Worm (Caenorhabditis elegans): ENCODE data around the gene Y69A2AR.31.
A peak's percentile ranks its signal among the peaks of the same experiment; 100 is the strongest.

The Y69A2AR.31 gene

DNA sequence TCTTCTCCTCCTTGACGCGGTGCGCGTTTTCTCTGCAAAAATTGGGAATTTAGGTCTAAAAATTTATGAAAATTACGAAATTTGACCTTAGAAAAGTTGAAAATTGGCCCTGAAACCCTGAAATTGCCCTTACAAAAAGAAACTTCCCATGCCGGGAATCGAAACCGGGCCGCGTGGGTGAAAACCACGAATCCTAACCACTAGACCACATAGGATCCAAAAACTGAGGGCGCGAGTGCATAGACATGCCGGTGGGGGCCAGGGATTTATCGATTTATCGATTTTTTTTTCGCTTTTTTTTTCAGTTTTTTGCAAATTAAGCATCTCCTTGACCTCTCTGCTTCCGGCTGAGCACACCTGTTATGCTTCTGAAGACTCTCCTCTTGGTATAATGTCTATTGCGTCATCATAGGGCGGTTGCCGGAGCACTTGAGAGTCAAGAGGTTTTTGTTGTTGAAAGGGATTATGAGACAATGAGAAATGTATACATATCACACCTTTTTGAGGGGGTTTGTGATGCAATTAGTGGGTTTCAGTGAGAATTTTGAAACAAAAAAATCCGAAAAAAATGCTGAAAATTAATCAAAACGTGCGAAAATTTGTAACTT, 24.0 kb downstream of the Y69A2AR.31 start (continued):
- no peak for TF ChIP-seq nhr-11 (tag; optimal IDR thresholded peaks at IDR 0.05)
- peak; percentile 59 for TF ChIP-seq Y22D7AL.16 (tag; optimal IDR thresholded peaks at IDR 0.05)
- no peak for TF ChIP-seq mec-3 (tag; optimal IDR thresholded peaks at IDR 0.05; ENCODE audit: borderline replicate concordance)
- no peak for TF ChIP-seq elt-4 (tag; optimal IDR thresholded peaks at IDR 0.05)
- no peak for TF ChIP-seq ceh-30 (tag; optimal IDR thresholded peaks at IDR 0.05)
- no peak for TF ChIP-seq unc-55 (GFP tag; optimal IDR thresholded peaks at IDR 0.05)
- TF ChIP-seq ets-4 (tag; optimal IDR thresholded peaks at IDR 0.05) = no peak
- TF ChIP-seq fkh-10 (GFP tag; optimal IDR thresholded peaks at IDR 0.05) = no peak
- peak; percentile 92 for TF ChIP-seq ceh-48 (tag; optimal IDR thresholded peaks at IDR 0.05)
- 0 out of 2 replicates have a peak, but pooled peaks have one; percentile 43 for TF ChIP-seq ceh-45 (GFP tag; IDR thresholded peaks at IDR 0.05)
- TF ChIP-seq elt-2 (tag; optimal IDR thresholded peaks at IDR 0.05) = peak; percentile 40
- peak; percentile 14 for TF ChIP-seq ceh-34 (tag; optimal IDR thresholded peaks at IDR 0.05)
- no peak for TF ChIP-seq ceh-2 (tag; optimal IDR thresholded peaks at IDR 0.05)
- TF ChIP-seq rnt-1 (tag; optimal IDR thresholded peaks at IDR 0.05) = peak; percentile 11
- no peak for TF ChIP-seq pax-1 (tag; optimal IDR thresholded peaks at IDR 0.05)
- no peak for TF ChIP-seq hlh-6 (tag; optimal IDR thresholded peaks at IDR 0.05)
- TF ChIP-seq ceh-18 (tag; optimal IDR thresholded peaks at IDR 0.05) = no peak
- peak; percentile 50 for TF ChIP-seq T23F11.4 (GFP tag; optimal IDR thresholded peaks at IDR 0.05)
- peak; percentile 10 for TF ChIP-seq ref-2 (tag; optimal IDR thresholded peaks at IDR 0.05)
- TF ChIP-seq odd-2 (tag; optimal IDR thresholded peaks at IDR 0.05) = no peak
- peak; percentile 56 for TF ChIP-seq hlh-13 (GFP tag; optimal IDR thresholded peaks at IDR 0.05)
- TF ChIP-seq pag-3 (tag; optimal IDR thresholded peaks at IDR 0.05; ENCODE audit: borderline replicate concordance) = no peak
- peak; percentile 61 for TF ChIP-seq che-1 (tag; optimal IDR thresholded peaks at IDR 0.05)
- peak; percentile 36 for TF ChIP-seq C08G9.2 (tag; optimal IDR thresholded peaks at IDR 0.05)
- TF ChIP-seq ttx-3 (tag; optimal IDR thresholded peaks at IDR 0.05) = peak; percentile 56
- TF ChIP-seq syd-9 (tag; optimal IDR thresholded peaks at IDR 0.05) = no peak
- peak; percentile 16 for TF ChIP-seq nhr-232 (tag; optimal IDR thresholded peaks at IDR 0.05)
- peak; percentile 44 for TF ChIP-seq C38D4.7 (GFP tag; optimal IDR thresholded peaks at IDR 0.05)
- no peak for TF ChIP-seq dmd-4 (tag; optimal IDR thresholded peaks at IDR 0.05; ENCODE audit: borderline replicate concordance)
- no peak for TF ChIP-seq F13H6.1 (tag; optimal IDR thresholded peaks at IDR 0.05)
- TF ChIP-seq fkh-6 (tag; optimal IDR thresholded peaks at IDR 0.05) = no peak
- no peak for TF ChIP-seq unc-42 (tag; optimal IDR thresholded peaks at IDR 0.05)
- TF ChIP-seq lin-11 (tag; optimal IDR thresholded peaks at IDR 0.05) = peak; percentile 54
- TF ChIP-seq hlh-15 (tag; optimal IDR thresholded peaks at IDR 0.05) = no peak
- TF ChIP-seq K02D7.2 (tag; optimal IDR thresholded peaks at IDR 0.05) = peak; percentile 63
- peak; percentile 42 for TF ChIP-seq tbx-2 (tag; optimal IDR thresholded peaks at IDR 0.05)
- TF ChIP-seq pros-1 (tag; optimal IDR thresholded peaks at IDR 0.05) = no peak

DNA sequence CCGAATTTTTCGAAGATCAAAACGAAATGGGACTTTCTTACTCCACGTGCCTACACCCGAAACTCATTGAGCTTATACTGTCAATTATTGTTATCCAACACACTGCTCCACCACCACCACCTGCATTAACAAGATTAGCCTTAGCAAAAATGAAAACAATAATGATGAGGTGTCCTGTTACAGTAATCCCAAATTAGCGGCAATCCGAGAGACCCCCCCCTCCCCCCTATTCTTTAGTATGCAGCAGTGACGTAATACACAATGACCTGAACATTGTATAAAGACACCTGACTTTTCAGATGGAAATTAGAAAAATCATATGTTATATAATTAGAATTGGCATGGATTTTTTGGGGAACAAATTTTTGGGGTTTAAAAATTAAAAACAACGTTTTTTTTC, 28.8 kb downstream of the Y69A2AR.31 start:
- no peak for TF ChIP-seq odd-2 (tag; optimal IDR thresholded peaks at IDR 0.05)
- TF ChIP-seq ceh-22 (tag; optimal IDR thresholded peaks at IDR 0.05) = no peak
- TF ChIP-seq ceh-9 (tag; optimal IDR thresholded peaks at IDR 0.05) = no peak
- TF ChIP-seq fax-1 (tag; optimal IDR thresholded peaks at IDR 0.05) = no peak
- no peak for TF ChIP-seq F13H6.1 (tag; optimal IDR thresholded peaks at IDR 0.05)
- no peak for TF ChIP-seq ets-4 (tag; optimal IDR thresholded peaks at IDR 0.05)
- TF ChIP-seq hlh-30 (tag; optimal IDR thresholded peaks at IDR 0.05; ENCODE audit: insufficient read depth) = no peak
- no peak for TF ChIP-seq che-1 (tag; optimal IDR thresholded peaks at IDR 0.05)
- no peak for TF ChIP-seq C08G9.2 (tag; optimal IDR thresholded peaks at IDR 0.05)
- TF ChIP-seq ceh-19 (GFP tag; optimal IDR thresholded peaks at IDR 0.05) = no peak
- no peak for TF ChIP-seq K09A11.1 (tag; optimal IDR thresholded peaks at IDR 0.05; ENCODE audit: insufficient read depth)
- TF ChIP-seq unc-86 (tag; optimal IDR thresholded peaks at IDR 0.05) = no peak
